Fruit fly (Drosophila melanogaster): ENCODE measurements around the gene CG13727.

- no peak for TF ChIP-seq CTCF (optimal IDR thresholded peaks at IDR 0.05)
- TF ChIP-seq CG8478 (optimal IDR thresholded peaks at IDR 0.05) = no peak
These were observed 21.8 kb upstream of the CG13727 start for dm6 chr3L:17362940-17363339.
